Fruit fly (Drosophila melanogaster) ovary, adult (tissue): ENCODE measurements around the gene T48.

Experiments
- CG17801 ChIP-seq: fragments of 200-800 bp; optimal IDR thresholded peaks from 2 replicates; lab custom pipeline; 2019; ENCODE audit warnings: missing biosample characterization, mild to moderate bottlenecking, missing genetic modification characterization, moderate library complexity; ENCODE audit not compliant: partially characterized antibody

The T48 gene

DNA sequence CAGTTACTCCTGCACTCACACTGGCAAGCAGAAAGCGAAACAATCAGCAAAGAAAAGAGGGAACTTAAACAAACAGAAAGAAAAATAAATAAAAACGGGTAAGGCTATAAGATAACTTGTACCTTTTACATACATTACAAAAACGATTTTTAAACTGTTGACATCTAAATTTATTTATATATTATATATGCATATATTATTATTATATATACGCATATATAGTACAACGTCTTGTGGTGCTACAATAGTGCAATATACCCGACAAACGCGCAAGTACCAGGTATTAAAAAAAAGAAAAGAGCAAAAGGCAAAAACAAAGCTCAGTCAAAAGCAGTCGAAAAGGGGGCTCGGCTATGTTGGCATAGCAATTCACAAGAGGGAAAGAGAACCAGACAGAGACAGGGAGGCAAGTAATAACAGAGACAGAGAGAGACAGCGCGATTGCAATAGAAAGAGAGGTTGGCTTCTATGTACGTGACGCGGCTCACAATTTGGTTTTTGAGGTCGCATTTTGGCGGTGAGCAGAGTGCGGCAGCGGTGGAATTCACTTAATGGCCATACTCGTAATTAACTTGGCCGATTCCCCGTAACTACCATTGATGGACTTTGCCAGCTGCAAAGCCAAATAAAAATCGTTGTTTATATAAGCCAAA, 72.6 kb downstream of the T48 start:
- TF ChIP-seq CG17801 (GFP tag; lab: Kevin White, UChicago): peak; percentile 89

DNA sequence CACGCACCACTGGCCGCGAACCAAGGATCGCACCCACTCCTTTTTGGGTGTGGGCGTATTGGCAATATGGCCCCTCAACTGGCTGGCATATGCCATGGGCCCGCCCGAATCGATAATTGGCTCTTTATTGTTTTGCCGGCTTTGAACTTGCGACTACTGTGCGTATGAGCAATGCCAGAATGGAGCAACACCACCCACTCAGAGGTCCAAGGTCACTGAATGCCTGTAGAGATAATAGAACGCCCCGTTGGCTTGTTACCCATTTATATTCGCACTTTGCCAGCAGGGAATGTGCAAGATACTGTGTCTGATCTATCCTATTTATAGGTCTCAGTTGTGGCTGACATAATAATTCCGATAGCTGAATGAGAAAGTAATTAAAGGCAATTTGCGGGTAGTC, 74.0 kb downstream of the T48 start:
- no peak for TF ChIP-seq CG17801 (GFP tag; lab: Kevin White, UChicago)

DNA sequence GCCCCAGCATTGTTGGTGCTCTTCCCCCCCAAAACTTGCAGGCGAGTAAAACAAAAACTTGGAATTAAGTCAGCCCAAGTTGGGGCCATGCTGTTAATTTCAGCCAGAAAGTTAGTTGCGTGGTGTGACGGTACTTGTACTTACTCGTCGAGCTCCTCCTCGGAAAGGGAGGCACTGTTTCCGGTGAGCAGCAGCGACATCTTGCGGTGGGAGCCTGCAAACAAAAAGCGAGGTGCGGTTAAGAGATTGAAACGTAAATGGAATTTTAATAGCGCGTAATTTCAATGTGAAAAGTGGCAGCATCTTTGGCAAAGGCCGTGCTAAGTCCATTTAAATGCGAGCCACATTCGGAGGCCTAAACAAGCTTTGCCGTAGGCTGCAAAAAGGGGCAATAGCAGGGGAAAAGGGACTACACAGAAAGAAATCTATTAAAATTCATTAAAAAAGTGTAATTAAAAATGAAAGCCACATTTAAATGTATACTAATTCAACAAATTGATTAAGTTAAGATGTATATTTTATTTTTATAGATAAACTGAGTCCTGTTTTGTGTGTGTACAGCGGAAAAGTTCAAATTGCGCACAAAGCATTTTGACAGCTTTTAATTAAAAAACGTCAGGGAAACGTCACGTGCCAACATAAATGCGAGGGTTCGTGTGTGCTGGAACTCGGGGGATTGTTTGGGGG, 75.0 kb downstream of the T48 start:
- no peak for TF ChIP-seq CG17801 (GFP tag; lab: Kevin White, UChicago)

DNA sequence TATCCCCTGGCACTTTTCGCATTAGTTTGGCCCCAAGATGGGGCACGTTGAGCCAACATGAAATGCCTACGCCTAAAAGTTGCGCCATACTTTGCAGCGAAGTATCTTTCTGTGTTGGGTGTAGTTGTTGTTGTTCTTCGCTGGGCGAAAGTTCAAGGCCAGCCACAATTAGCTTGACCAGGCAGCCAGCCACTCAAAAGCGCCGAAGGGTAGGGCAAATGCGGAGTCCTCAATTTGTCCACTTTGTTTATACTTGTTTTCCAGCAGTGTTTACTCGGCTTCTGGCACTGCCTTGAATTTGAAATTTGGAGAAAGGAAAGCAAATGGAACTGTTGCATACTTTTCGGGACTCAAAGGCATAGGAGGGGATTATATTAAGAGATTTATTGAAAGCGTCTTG, 75.6 kb downstream of the T48 start:
- no peak for TF ChIP-seq CG17801 (GFP tag; lab: Kevin White, UChicago)

DNA sequence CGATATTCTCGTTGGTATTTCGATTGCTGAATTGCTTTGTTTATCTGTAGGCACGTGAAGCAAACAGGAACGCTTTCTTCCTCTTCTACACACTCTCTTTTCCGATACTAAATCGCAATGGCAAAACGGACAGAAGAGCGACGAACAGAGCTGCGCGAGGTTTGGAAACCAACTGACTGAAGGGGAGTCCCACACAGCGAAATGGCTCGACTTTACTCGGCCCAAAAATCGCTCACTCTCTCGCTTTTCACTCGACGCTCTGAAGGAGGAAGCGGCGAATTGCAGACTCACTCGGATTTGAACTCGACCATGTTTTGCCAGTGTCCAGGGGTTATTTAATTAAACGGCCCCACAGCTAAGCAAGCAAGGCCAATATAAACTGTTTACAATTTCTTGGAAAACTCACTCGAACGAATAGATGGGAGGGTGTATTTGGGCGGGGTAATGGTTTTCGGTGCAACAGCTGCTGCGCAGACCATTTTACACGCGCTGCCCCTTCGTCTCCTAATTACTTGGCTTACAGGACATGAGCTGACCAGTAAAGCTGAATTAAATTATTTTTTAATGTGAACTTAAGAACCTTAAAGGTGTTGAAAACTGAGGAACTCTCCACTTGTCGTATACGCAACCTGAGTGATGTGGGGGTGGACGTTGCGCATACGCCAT, 76.9 kb downstream of the T48 start, which contains the start of gene CG6330:
Gene CG6330 (minus strand): TSS at position 178 of the 666 bp plus-strand sequence.
- TF ChIP-seq CG17801 (GFP tag; lab: Kevin White, UChicago): no peak

DNA sequence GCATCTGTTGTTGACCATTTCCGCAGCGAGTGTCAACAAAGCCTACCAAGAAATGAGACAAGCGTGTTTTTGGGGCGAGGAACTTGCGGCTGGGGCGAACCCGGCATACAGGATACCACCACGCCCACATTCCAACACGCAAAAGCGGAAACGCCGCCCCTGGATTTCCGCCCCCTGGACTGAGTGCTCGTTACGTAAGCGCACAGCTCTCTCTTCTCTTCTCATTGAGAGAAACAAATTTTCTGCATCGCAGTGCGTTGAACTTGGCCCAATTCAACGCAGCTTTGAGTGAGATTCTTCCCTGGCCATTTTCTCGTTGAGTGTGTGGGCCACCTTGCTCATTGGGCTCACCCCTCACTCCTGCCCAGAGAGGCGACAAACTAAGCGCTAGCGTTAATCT, 79.0 kb downstream of the T48 start:
- TF ChIP-seq CG17801 (GFP tag; lab: Kevin White, UChicago): no peak
